Fruit fly (Drosophila melanogaster) S2 (cell line): ENCODE data around the gene CG45116.

Source experiments
- CG8478 ChIP-seq: fragments of >200 bp; optimal IDR thresholded peaks from 2 replicates; lab custom pipeline; 2018
- CTCF ChIP-seq, 2 experiments: fragments of >200 bp; optimal IDR thresholded peaks; 2 replicates each; lab custom pipeline; 2018

DNA sequence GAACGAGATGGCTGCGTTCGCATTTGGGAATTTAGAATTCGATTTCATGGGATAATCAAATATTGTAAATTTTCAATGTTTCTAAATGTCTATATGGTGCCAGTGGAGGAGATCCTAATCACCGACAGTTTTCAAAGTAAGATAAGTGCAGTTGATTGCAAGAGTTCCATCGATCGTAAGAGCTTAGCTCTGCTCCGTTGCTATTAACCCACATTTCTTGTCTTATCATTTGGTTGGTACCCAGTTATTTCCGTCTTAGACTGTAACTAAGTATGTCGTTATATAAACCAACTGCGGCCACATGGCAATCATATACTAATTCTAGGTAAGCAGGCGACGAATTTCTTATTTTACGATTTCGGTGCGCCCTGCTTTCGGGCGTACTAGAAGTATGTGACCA, 29.1 kb upstream of the CG45116 start:
- no peak for TF ChIP-seq CTCF (optimal IDR thresholded peaks at IDR 0.05; lab: Kevin White, UChicago)
- TF ChIP-seq CG8478 (lab: Kevin White, UChicago), result no peak
